Worm (Caenorhabditis elegans): ENCODE data around the gene F38B6.3.

F38B6.3 gene

DNA sequence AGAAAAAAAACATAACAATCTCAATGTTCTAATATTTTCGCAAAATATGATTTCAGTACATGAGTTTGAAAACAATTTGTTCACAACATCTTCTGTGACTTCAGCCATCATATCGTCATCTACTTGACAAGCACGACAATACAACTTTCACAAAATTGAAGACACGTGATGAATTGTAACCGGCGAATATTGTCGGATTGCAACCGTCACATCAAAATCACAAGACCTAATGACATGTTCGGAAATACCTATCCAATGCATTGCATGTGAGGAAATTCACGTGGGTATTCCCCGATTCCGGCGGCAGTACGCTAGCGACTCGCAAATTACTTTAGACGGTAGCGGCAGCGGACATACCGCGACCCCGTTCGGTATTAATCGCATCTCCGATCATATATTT, 48.1 kb downstream of the F38B6.3 start:
- no peak for TF ChIP-seq elt-3 (tag; optimal IDR thresholded peaks at IDR 0.05)
- no peak for TF ChIP-seq Y55F3AM.14 (GFP tag; optimal IDR thresholded peaks at IDR 0.05)
- TF ChIP-seq nhr-12 (tag; optimal IDR thresholded peaks at IDR 0.05): no peak
- TF ChIP-seq fos-1 (tag; optimal IDR thresholded peaks at IDR 0.05): no peak
- TF ChIP-seq lin-11 (tag; optimal IDR thresholded peaks at IDR 0.05): no peak
- TF ChIP-seq alr-1 (tag; optimal IDR thresholded peaks at IDR 0.05): no peak
- TF ChIP-seq ceh-82 (tag; optimal IDR thresholded peaks at IDR 0.05): no peak
- no peak for TF ChIP-seq unc-39 (tag; optimal IDR thresholded peaks at IDR 0.05)
- TF ChIP-seq lsy-2 (tag; optimal IDR thresholded peaks at IDR 0.05): peak in 1 of 2 experiments; percentile 35
- TF ChIP-seq unc-55 (GFP tag; optimal IDR thresholded peaks at IDR 0.05): no peak
- no peak for TF ChIP-seq F13H6.1 (tag; optimal IDR thresholded peaks at IDR 0.05)
- TF ChIP-seq dmd-4 (tag; optimal IDR thresholded peaks at IDR 0.05): no peak
- no peak for TF ChIP-seq R02D3.7 (tag; optimal IDR thresholded peaks at IDR 0.05)
- TF ChIP-seq ztf-11 (tag; optimal IDR thresholded peaks at IDR 0.05): no peak
- TF ChIP-seq ama-1 (optimal IDR thresholded peaks at IDR 0.05): no peak
- peak; percentile 40 for TF ChIP-seq gmeb-1 (tag; optimal IDR thresholded peaks at IDR 0.05)
- no peak for TF ChIP-seq ztf-4 (tag; optimal IDR thresholded peaks at IDR 0.05)
- peak; percentile 89 for TF ChIP-seq sma-3 (GFP tag; optimal IDR thresholded peaks at IDR 0.05)
- peak; percentile 15 for TF ChIP-seq sem-4 (tag; optimal IDR thresholded peaks at IDR 0.05)
- peak; percentile 86 for TF ChIP-seq egl-27 (tag; optimal IDR thresholded peaks at IDR 0.05)
- TF ChIP-seq nhr-11 (tag; optimal IDR thresholded peaks at IDR 0.05): no peak
- TF ChIP-seq lin-39 (tag; optimal IDR thresholded peaks at IDR 0.05): no peak
- TF ChIP-seq snpc-4 (tag; optimal IDR thresholded peaks at IDR 0.05): no peak
- no peak for TF ChIP-seq ZK546.5 (tag; optimal IDR thresholded peaks at IDR 0.05)
- no peak for TF ChIP-seq nhr-10 (tag; optimal IDR thresholded peaks at IDR 0.05)
- TF ChIP-seq unc-62 (GFP tag; optimal IDR thresholded peaks at IDR 0.05): peak; percentile 53
- no peak for TF ChIP-seq skn-1 (tag; optimal IDR thresholded peaks at IDR 0.05)
- peak; percentile 98 for TF ChIP-seq sma-9 (GFP tag; optimal IDR thresholded peaks at IDR 0.05)
- no peak for TF ChIP-seq sma-9 (tag; optimal IDR thresholded peaks at IDR 0.05)
- peak; percentile 71 for TF ChIP-seq crh-2 (tag; optimal IDR thresholded peaks at IDR 0.05)
- TF ChIP-seq aly-2 (tag; optimal IDR thresholded peaks at IDR 0.05): no peak
- TF ChIP-seq peb-1 (tag; optimal IDR thresholded peaks at IDR 0.05): no peak
- no peak for TF ChIP-seq elt-1 (tag; optimal IDR thresholded peaks at IDR 0.05)
- TF ChIP-seq mdl-1 (tag; optimal IDR thresholded peaks at IDR 0.05): peak in 1 of 2 experiments; percentile 90
- no peak for TF ChIP-seq mbf-1 (tag; optimal IDR thresholded peaks at IDR 0.05)
- TF ChIP-seq nhr-77 (tag; optimal IDR thresholded peaks at IDR 0.05): no peak
- TF ChIP-seq blmp-1 (tag; optimal IDR thresholded peaks at IDR 0.05; ENCODE audit: insufficient read depth): peak; percentile 91
- TF ChIP-seq nhr-237 (tag; optimal IDR thresholded peaks at IDR 0.05): no peak
- peak; percentile 96 for TF ChIP-seq nhr-25 (tag; optimal IDR thresholded peaks at IDR 0.05)
- no peak for TF ChIP-seq zag-1 (tag; optimal IDR thresholded peaks at IDR 0.05)
- peak; percentile 61 for TF ChIP-seq ceh-16 (tag; optimal IDR thresholded peaks at IDR 0.05)
- TF ChIP-seq mab-5 (tag; optimal IDR thresholded peaks at IDR 0.05): no peak
- no peak for TF ChIP-seq lin-13 (GFP tag; optimal IDR thresholded peaks at IDR 0.05)
- TF ChIP-seq nhr-129 (tag; optimal IDR thresholded peaks at IDR 0.05): peak; percentile 70
- no peak for TF ChIP-seq nhr-23 (tag; optimal IDR thresholded peaks at IDR 0.05)
- TF ChIP-seq C34F6.9 (tag; optimal IDR thresholded peaks at IDR 0.05): no peak
- TF ChIP-seq nhr-21 (tag; optimal IDR thresholded peaks at IDR 0.05): peak; percentile 85
- TF ChIP-seq nhr-6 (tag; optimal IDR thresholded peaks at IDR 0.05): peak; percentile 68
- no peak for TF ChIP-seq ztf-1 (GFP tag; conservative IDR thresholded peaks at IDR 0.05)
